Worm (Caenorhabditis elegans): ENCODE data around the gene R07C12.3.

DNA sequence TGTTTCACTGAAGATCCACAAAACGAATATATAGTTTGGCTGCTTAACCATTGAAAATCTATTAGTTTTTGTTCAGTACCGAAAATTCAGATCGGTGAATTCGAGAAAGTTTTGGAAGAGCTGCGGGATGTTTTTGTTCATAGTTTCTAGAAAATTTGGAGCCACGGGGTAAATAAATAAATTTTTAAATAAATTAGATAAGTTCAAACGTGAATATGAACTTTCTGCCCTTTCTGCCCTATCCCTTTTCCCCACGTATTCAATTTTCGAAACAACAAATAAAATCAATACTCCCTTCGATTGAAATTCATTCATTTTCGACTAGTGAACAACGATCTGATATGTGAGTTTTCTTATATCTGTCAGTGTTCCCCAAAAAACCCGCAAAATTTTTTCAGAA, 17.2 kb downstream of the R07C12.3 start, which contains the start of gene scrm-5:
- no peak for TF ChIP-seq mes-4 (tag; optimal IDR thresholded peaks at IDR 0.05)
- no peak for TF ChIP-seq hlh-26 (GFP tag; conservative IDR thresholded peaks at IDR 0.05)
- TF ChIP-seq sea-2 (GFP tag; IDR thresholded peaks at IDR 0.05) = no peak
- TF ChIP-seq T26A5.8 (tag; optimal IDR thresholded peaks at IDR 0.05) = no peak
- no peak for TF ChIP-seq B0336.3 (GFP tag; IDR thresholded peaks at IDR 0.05)
- TF ChIP-seq sdz-38 (tag; optimal IDR thresholded peaks at IDR 0.05) = no peak
- TF ChIP-seq tbx-9 (tag; optimal IDR thresholded peaks at IDR 0.05; ENCODE audit: borderline replicate concordance) = no peak
- no peak for TF ChIP-seq hlh-12 (tag; optimal IDR thresholded peaks at IDR 0.05)
- no peak for TF ChIP-seq Y56A3A.18 (GFP tag; IDR thresholded peaks at IDR 0.05)
- no peak for TF ChIP-seq mel-28 (tag; optimal IDR thresholded peaks at IDR 0.05; ENCODE audit: borderline replicate concordance)
- no peak for TF ChIP-seq F55B11.4 (tag; optimal IDR thresholded peaks at IDR 0.05; ENCODE audit: borderline replicate concordance, insufficient read depth)
- no peak for TF ChIP-seq ama-1 (optimal IDR thresholded peaks at IDR 0.05)
- no peak for TF ChIP-seq ama-1 (GFP tag; optimal IDR thresholded peaks at IDR 0.05)
